Fruit fly (Drosophila melanogaster) S2 (cell line): Measurements from ENCODE around the gene Lint-O.

Experiments used
- CG8478 ChIP-seq: fragments of >200 bp; optimal IDR thresholded peaks from 2 replicates; lab custom pipeline; 2018
- CTCF ChIP-seq, 2 experiments: fragments of >200 bp; optimal IDR thresholded peaks; 2 replicates each; lab custom pipeline; 2018

The Lint-O gene

DNA sequence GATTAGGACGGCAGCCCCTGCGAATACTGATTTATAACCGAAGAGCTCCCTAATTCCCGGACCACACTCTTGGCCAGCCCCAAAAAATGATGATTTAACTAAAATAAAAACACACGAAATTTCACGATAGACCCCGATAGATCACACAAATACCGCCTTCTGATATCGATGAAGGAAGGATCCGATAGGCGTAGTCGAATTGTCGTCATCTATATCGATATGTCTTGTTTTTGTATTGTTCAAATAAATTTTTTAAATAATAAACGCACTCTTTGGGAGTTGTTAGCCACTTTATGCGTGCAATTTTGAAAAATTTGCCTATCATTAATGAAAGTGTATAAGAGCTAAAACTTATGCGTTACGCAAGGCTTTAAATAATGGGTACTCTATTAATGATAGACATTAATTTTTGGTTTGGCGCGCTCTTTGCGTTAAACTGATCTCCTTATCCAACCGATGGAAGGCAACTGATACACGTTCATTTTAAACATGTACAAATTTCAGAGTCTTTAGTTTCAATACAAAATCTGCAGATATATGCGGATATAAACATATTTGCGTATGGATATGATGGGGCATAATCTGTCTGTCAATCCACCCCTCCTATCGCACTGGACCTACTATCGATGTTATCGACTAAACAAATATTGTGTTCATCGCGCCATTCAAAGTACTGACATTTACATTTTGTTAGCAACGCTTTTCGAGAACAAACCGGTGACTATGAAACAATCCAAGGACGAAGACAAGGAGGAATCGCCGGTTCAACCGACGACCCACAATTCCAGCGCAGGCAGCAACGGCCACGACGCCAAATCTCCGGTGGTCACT, at the start of gene Lint-O, which contains the start of gene Spg7:
Gene Lint-O, plus strand, starts transcription at position 638 of the 831 bp plus-strand sequence.
Gene Spg7, minus strand, starts transcription at position 148 of the 831 bp plus-strand sequence.
- TF ChIP-seq CTCF (optimal IDR thresholded peaks at IDR 0.05; lab: Kevin White, UChicago) (no peak), CG8478 (no peak)

DNA sequence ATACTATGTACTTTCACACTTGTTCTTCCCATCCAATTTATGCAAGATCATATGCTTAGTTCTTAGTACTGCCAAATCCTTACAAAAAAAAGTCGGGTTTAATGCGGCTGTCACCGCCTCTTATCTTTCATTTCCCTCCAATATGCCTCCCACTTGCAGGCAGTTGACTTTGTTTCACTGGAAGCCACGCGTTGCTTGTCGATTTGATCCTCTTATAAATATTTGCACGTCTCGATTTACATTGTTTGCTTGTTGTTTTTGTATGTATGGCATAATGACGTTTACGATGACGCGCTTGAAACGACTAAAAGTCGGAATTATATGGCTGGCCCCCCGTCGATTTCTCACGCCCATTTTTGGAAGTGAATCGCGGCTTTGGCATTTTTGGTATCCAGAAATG, 49.5 kb upstream of the Lint-O start:
- TF ChIP-seq CG8478, result no peak
- TF ChIP-seq CTCF (optimal IDR thresholded peaks at IDR 0.05; lab: Kevin White, UChicago), result no peak

DNA sequence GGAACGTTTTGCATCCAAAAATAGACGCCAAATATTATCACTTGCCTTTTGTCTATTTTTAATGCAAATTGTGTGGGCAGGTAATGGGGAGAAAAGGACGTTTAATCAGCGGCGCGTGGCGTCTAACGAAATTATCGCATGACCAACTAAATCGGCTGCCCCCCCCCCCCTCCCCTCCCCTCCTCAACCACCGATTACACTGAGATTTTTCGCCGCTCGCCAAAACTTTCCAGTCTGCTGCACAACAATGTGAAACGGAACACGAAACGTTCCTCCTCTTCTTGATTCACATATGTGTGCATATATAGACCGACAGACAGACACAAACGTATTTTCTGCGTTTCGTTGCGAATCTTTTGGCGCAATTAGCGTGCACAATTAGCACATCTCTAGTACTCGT, 47.4 kb upstream of the Lint-O start:
- TF ChIP-seq CG8478, result no peak
- TF ChIP-seq CTCF (optimal IDR thresholded peaks at IDR 0.05; lab: Kevin White, UChicago), result no peak

DNA sequence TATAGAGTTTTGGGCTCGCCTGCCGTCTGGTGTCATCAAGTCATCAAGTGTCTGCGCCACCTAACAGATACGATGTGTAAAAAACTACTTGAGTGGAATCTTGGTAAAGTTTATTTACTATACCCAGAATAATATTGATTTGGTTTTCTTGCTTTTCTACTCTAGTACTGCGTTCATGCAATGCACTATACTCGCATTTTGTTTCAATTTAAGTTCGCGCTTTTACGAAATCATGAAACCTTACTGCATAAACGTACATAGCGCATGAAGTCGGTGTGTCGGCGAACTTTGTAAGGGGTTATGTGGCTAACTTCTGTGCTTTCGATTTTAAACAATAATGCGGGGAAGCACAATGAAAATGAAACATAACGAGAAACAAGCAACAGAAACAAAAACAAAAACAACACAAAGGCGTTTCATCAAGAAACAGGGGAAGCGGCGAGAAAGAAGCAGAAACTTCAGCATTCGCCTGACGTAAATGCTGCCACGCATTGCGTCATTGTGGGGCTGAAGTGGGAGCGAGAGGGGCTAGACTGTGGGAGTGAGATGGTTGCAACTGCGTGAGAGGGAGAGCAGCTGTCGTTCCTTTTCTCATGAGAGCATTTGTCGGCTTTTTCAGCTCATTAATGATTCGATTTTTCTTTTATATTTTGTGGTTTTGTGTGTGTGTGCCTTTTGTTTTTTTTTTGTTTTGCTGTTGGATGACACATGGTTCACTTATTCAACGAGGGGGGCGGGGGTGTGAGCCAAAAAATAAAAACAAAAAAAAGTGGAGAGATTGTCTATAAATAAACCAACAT, 46.2 kb upstream of the Lint-O start:
- TF ChIP-seq CG8478, result no peak
- no peak for TF ChIP-seq CTCF (optimal IDR thresholded peaks at IDR 0.05; lab: Kevin White, UChicago)

DNA sequence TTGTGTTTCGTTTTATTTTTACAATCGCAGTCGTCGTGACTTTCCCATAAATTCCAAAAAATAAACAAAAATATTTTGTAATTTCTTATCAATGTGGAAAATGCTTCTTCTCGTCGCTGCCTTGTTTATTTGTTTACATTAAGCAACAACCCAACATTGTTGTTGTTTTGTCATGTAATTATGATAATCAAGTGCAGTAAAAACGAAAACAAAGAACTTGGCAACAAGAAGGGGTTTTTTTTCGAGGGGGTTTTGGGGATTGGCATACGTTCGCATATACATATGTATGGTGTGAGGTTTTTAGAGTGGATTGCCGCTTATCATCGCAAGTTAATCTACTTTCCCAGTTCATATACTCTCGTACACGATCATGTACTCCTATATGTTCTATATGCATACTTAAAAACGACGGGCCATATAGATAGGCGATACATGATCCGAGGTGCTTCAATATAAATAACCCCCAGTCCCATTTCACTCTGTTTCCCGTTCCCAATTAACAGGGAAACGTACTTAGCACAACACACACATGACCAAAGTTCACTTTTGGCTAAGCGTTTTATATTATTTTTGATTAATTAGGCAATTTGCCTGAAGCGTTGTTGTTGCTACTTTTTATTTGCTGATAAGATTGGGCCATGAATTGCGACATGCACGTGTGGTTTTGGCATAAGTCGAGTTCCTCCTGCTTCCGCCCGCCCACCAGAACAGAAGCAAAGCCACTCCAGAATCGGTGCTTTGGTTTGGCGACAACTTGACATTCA, 44.8 kb upstream of the Lint-O start:
- no peak for TF ChIP-seq CTCF (optimal IDR thresholded peaks at IDR 0.05; lab: Kevin White, UChicago)

DNA sequence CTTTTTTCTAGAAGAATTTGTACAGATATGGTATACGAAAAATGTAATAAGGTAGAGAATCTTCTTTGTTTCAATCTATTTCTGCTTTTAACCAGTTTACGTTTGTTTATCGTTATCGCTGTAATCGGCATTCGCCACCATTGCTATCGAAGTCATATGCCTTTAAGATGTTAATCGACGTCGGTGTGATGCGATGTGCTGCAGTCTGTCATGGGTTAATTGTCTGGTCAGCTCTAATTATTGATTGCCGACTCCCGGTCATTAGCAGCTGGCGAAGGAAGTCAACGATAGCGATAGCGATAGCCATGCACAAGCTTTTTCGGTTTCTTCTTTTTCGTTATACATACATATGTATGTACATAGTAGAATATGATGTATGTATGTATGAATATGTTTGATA, 43.0 kb upstream of the Lint-O start:
- TF ChIP-seq CTCF (optimal IDR thresholded peaks at IDR 0.05; lab: Kevin White, UChicago) (no peak), CG8478 (no peak)

DNA sequence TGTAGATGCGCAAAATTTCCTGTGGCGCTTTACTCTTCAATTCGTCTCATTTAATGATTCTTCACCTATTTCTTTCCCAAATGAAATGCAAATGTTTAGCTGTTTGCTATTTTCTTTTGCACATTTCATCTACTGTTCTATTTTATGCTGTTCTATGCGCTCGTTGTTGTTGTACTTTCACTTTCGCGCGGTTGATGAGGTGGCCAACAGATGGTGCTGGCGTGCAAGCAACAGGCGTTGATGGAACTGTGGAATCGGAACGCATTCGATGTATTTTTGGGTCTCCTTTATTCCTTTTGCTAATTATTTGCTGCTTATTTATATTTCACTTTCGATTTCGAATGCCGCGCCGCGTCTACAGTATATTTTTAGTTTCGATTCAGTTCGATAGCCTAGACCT, 42.5 kb upstream of the Lint-O start:
- peak; percentile 81 to 82 for TF ChIP-seq CTCF (optimal IDR thresholded peaks at IDR 0.05; lab: Kevin White, UChicago)
- no peak for TF ChIP-seq CG8478

DNA sequence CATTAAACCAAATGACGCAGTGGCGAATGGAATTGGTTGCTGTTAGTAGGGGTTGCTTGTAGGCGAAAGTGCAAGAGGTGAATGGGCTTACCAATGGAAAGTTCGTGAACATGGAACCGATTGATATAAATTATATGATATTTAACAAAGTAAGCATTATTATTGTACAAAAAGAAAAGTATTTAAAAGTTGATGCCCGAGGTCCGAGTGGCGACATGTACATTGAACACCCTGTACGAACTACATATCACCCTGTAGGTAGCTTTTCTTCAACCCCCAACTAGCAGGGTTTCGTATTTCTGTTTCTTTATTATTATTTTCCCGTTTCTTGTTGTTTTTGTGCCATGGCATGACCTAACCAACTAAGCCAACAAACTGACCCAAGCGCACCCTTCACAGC, 41.3 kb upstream of the Lint-O start:
- TF ChIP-seq CG8478, result no peak
- TF ChIP-seq CTCF (optimal IDR thresholded peaks at IDR 0.05; lab: Kevin White, UChicago), result no peak

DNA sequence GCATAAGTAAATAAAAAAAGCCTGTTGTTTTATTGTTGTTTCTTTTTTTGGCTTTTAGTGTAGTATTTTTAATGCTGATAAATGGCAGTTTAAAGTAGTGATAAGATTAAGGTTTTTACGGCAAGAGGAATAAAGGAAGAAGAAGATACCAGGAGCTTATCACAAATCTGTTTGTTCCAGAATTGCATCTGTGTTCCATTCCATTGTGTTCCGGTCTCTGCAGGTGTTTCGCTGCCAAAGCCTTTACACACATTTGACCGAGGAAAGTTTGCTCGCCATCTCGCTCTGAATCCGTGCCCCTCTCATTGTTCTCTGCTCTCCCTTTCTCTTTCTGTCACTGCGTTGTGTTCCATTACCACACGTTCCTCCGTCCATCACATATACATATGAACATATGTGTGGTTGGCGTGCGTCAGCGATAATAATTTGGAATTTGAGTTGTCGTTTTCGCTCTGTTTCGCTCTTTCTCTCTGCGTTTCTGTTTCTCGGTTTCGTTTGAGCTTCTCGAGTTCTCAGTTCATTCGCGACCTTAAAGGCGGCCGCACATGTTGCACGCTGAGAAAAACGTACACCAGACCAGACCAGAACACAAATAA, 40.1 kb upstream of the Lint-O start:
- TF ChIP-seq CTCF (optimal IDR thresholded peaks at IDR 0.05; lab: Kevin White, UChicago) (peak in 1 of 2 experiments; percentile 31), CG8478 (no peak)

DNA sequence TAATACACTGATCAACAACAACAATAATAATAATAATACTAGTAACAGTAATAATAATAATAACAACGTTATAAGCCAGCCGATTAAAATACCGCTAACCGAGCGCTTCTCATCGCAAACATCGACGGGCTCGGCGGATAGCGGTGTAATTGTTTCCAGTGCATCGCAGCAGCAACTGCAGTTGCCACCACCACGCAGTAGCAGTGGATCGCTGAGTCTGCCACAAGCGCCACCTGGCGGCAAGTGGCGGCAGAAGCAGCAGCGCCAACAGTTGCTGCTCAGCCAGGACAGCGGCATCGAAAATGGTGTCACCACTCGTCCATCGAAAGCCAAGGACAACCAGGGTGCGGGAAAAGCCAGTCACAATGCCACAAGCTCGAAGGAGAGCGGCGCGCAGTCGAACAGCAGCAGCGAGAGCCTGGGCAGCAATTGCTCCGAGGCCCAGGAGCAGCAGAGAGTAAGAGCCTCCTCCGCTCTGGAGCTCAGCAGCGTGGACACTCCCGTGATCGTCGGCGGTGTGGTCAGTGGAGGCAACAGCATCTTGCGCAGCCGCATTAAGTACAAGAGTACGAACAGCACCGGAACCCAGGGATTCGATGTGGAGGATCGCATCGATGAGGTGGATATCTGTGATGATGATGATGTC, 38.9 kb upstream of the Lint-O start:
- TF ChIP-seq CTCF (optimal IDR thresholded peaks at IDR 0.05; lab: Kevin White, UChicago), result peak; percentile 85 to 88
- TF ChIP-seq CG8478, result no peak

DNA sequence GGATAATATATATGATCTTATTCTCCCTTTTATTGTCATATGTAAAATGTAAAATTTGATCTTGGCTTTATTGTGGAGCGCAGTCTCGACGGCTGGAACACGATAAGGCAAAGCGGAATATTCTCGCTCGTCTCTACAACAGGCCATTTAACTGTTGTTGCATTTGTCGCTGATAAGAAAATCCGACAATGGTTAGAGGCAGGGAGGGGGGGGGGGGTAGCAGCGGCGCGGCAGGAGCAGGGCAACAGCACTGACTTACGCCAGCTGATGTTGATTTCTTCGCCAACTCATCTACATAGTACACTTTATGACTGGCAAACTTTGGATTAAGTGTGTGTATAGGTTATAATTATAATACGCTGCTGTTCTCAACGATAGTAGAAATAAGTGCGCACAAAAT, 36.7 kb upstream of the Lint-O start:
- no peak for TF ChIP-seq CTCF (optimal IDR thresholded peaks at IDR 0.05; lab: Kevin White, UChicago)
- TF ChIP-seq CG8478, result no peak

DNA sequence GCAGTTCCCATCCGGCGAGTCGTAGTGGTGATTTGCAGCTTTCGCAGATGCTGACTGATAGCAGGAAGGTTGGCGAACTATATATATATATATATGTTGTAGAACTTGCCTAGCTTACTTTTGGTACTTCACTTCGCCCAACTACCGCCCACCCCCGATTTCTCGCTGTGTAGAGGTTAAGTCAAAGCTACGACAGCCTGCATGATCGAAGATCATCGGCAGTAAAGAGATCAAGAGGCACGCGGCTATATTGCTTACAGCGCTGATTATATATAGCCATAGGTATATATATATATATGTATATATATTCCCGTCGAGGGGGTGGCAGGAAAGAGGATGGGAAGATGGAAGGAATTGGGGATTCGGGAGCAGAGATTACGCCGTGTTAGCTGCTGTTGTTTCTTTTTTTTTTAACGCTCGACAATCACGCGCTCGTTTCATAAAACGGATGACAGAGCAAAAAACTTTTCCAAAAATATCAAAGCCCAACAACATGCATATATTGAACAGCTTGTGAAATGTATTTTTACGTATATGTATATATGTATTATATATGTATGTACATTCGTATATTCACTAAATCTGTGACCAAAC, 35.9 kb upstream of the Lint-O start:
- TF ChIP-seq CG8478 (no peak), CTCF (optimal IDR thresholded peaks at IDR 0.05; lab: Kevin White, UChicago) (no peak)

DNA sequence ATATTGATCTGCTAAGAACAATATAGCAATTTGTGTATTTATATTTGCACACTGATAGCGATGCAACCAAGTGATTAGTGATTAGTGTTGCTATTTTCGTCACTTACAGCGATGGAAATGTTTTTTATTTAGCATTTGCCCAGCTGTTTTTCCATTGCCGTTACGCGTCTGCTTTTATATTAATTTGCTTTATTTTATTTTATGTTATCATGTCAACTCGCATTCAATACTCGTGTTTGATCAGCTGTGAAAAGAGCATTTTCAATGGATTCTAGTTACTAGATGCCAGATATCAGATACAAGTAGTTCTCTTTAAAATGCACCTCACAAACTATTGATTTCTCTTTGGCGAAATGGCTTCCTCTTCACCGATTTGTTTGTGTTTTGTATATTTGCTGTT, 35.1 kb upstream of the Lint-O start:
- TF ChIP-seq CG8478 (no peak), CTCF (optimal IDR thresholded peaks at IDR 0.05; lab: Kevin White, UChicago) (no peak)

DNA sequence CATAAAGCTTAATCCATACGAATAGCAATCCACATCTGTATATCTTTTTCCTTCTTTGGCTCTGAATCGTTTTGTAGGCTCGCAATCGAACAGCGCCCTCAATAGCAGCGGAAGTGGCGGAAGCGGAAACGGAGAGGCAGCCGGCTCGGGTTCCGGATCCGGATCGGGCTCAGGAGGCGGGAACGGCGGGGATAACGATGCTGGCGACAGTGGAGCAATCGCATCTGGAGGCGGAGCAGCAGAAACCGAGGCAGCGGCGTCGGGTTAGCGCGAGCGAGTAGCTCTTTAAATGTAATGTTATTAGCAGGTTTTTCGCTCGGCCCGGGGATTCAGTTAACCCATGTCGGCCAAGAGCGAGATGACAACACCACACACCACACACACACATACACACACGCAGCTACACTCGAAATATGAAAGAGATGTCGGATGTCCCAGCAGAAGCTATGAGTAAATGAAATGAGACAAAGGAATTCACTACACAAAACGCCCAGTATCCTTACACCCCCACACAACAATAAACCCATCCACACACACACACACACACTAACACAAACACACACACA, 21.4 kb upstream of the Lint-O start:
- TF ChIP-seq CG8478 (no peak), CTCF (optimal IDR thresholded peaks at IDR 0.05; lab: Kevin White, UChicago) (no peak)
